Worm (Caenorhabditis elegans) whole organism, mixed stage, embryonic: ENCODE results near the gene lido-11.

Source experiments
- M03D4.4 ChIP-seq: sonication (generic microtip); optimal IDR thresholded peaks from 2 replicates; lab custom pipeline; 2017; ENCODE audit warnings: mild to moderate bottlenecking, missing genetic modification characterization, missing compliant biosample characterization
- bed-3 ChIP-seq: fragments of 200-800 bp; sonication (Bioruptor generic); optimal IDR thresholded peaks from 3 replicates; lab custom pipeline; 2018; ENCODE audit warnings: mild to moderate bottlenecking, missing genetic modification characterization, moderate library complexity, missing compliant biosample characterization
- blmp-1 ChIP-seq: fragments of 150-350 bp; optimal IDR thresholded peaks from 2 replicates; lab custom pipeline; 2014; ENCODE audit warnings: missing biosample characterization, missing genetic modification characterization
- ceh-39 ChIP-seq: fragments of 150-350 bp; optimal IDR thresholded peaks from 2 replicates; lab custom pipeline; 2014; ENCODE audit warnings: missing biosample characterization, missing genetic modification characterization
- ceh-43 ChIP-seq: fragments of 200-800 bp; sonication (Bioruptor generic); optimal IDR thresholded peaks from 2 replicates; lab custom pipeline; 2018; ENCODE audit warnings: mild to moderate bottlenecking, missing genetic modification characterization, moderate library complexity, missing compliant biosample characterization
- ceh-83 ChIP-seq: fragments of 200-800 bp; sonication (Bioruptor generic); optimal IDR thresholded peaks from 2 replicates; lab custom pipeline; 2018; ENCODE audit warnings: mild to moderate bottlenecking, missing genetic modification characterization, missing compliant biosample characterization
- ces-1 ChIP-seq: fragments of 150-350 bp; optimal IDR thresholded peaks from 2 replicates; lab custom pipeline; 2014; ENCODE audit warnings: missing biosample characterization, missing genetic modification reagents, missing genetic modification characterization
- cnd-1 ChIP-seq: fragments of 200-800 bp; sonication (Bioruptor generic); optimal IDR thresholded peaks from 2 replicates; lab custom pipeline; 2018; ENCODE audit warnings: mild to moderate bottlenecking, missing genetic modification characterization, missing compliant biosample characterization
- elt-1 ChIP-seq: sonication (generic microtip); optimal IDR thresholded peaks from 2 replicates; lab custom pipeline; 2017; ENCODE audit warnings: missing genetic modification characterization, mild to moderate bottlenecking, missing compliant biosample characterization, antibody characterized with exemption, moderate library complexity, borderline replicate concordance; ENCODE audit not compliant: insufficient read depth
- elt-3 ChIP-seq: fragments of 150-350 bp; optimal IDR thresholded peaks from 2 replicates; lab custom pipeline; 2014; ENCODE audit warnings: missing biosample characterization, missing genetic modification characterization
- flh-1 ChIP-seq: fragments of 200-800 bp; sonication (Bioruptor generic); optimal IDR thresholded peaks from 2 replicates; lab custom pipeline; 2018; ENCODE audit warnings: mild to moderate bottlenecking, missing genetic modification characterization, moderate library complexity, missing compliant biosample characterization
- ham-2 ChIP-seq: fragments of 200-800 bp; sonication (Bioruptor generic); optimal IDR thresholded peaks from 2 replicates; lab custom pipeline; 2018; ENCODE audit warnings: mild to moderate bottlenecking, missing genetic modification characterization, missing compliant biosample characterization
- hlh-1 ChIP-seq: fragments of 150-350 bp; optimal IDR thresholded peaks from 2 replicates; lab custom pipeline; 2014; ENCODE audit warnings: missing biosample characterization, missing genetic modification reagents, missing genetic modification characterization
- lin-13 ChIP-seq: fragments of 150-350 bp; optimal IDR thresholded peaks from 2 replicates; lab custom pipeline; 2014; ENCODE audit warnings: missing biosample characterization, missing genetic modification characterization
- lin-32 ChIP-seq: fragments of 200-800 bp; sonication (Bioruptor generic); optimal IDR thresholded peaks from 2 replicates; lab custom pipeline; 2018; ENCODE audit warnings: mild to moderate bottlenecking, missing genetic modification characterization, missing compliant biosample characterization
- lsy-2 ChIP-seq: fragments of 150-350 bp; optimal IDR thresholded peaks from 2 replicates; lab custom pipeline; 2014; ENCODE audit warnings: missing biosample characterization, missing genetic modification characterization
- mab-5 ChIP-seq: fragments of 150-350 bp; optimal IDR thresholded peaks from 2 replicates; lab custom pipeline; 2014; ENCODE audit warnings: missing biosample characterization, missing genetic modification characterization
- mep-1 ChIP-seq: fragments of 150-350 bp; optimal IDR thresholded peaks from 2 replicates; lab custom pipeline; 2017; ENCODE audit warnings: missing biosample characterization, missing genetic modification reagents, missing genetic modification characterization, inconsistent platforms
- mls-2 ChIP-seq: sonication (generic microtip); optimal IDR thresholded peaks from 2 replicates; lab custom pipeline; 2016; ENCODE audit warnings: mild to moderate bottlenecking, missing genetic modification characterization, moderate library complexity, missing compliant biosample characterization
- nhr-12 ChIP-seq: fragments of 150-350 bp; optimal IDR thresholded peaks from 2 replicates; lab custom pipeline; 2014; ENCODE audit warnings: missing biosample characterization, missing genetic modification characterization
- nhr-2 ChIP-seq: fragments of 150-350 bp; optimal IDR thresholded peaks from 2 replicates; lab custom pipeline; 2014; ENCODE audit warnings: missing biosample characterization, missing genetic modification characterization
- nhr-237 ChIP-seq: fragments of 150-350 bp; optimal IDR thresholded peaks from 2 replicates; lab custom pipeline; 2014; ENCODE audit warnings: missing biosample characterization, missing genetic modification characterization
- nhr-28 ChIP-seq: fragments of 150-350 bp; optimal IDR thresholded peaks from 2 replicates; lab custom pipeline; 2014; ENCODE audit warnings: missing biosample characterization, missing genetic modification characterization
- nhr-76 ChIP-seq: sonication (generic microtip); optimal IDR thresholded peaks from 2 replicates; lab custom pipeline; 2017; ENCODE audit warnings: missing biosample characterization, missing genetic modification characterization
- pha-4 ChIP-seq: fragments of 150-350 bp; optimal IDR thresholded peaks from 2 replicates; lab custom pipeline; 2018; ENCODE audit warnings: missing biosample characterization, missing genetic modification reagents, missing genetic modification characterization
- sem-2 ChIP-seq: fragments of 200-800 bp; sonication (Bioruptor generic); optimal IDR thresholded peaks from 2 replicates; lab custom pipeline; 2018; ENCODE audit warnings: mild to moderate bottlenecking, missing genetic modification characterization, missing compliant biosample characterization
- snpc-4 ChIP-seq: fragments of 150-350 bp; optimal IDR thresholded peaks from 2 replicates; lab custom pipeline; 2014; ENCODE audit warnings: missing biosample characterization, missing genetic modification characterization
- sptf-1 ChIP-seq: sonication (generic microtip); optimal IDR thresholded peaks from 2 replicates; lab custom pipeline; 2017; ENCODE audit warnings: mild to moderate bottlenecking, missing genetic modification characterization, moderate library complexity, missing compliant biosample characterization
- tbx-8 ChIP-seq: fragments of 200-800 bp; sonication (Bioruptor generic); optimal IDR thresholded peaks from 2 replicates; lab custom pipeline; 2018; ENCODE audit warnings: mild to moderate bottlenecking, missing genetic modification characterization, moderate library complexity, missing compliant biosample characterization
- unc-120 ChIP-seq: sonication (generic microtip); optimal IDR thresholded peaks from 2 replicates; lab custom pipeline; 2017; ENCODE audit warnings: missing genetic modification characterization, missing compliant biosample characterization; ENCODE audit not compliant: poor library complexity, severe bottlenecking
- unc-39 ChIP-seq: fragments of 150-350 bp; optimal IDR thresholded peaks from 2 replicates; lab custom pipeline; 2014; ENCODE audit warnings: missing biosample characterization, missing genetic modification characterization
- zip-8 ChIP-seq: fragments of 150-350 bp; optimal IDR thresholded peaks from 2 replicates; lab custom pipeline; 2014; ENCODE audit warnings: missing biosample characterization, missing genetic modification characterization
- ztf-11 ChIP-seq: fragments of 150-350 bp; optimal IDR thresholded peaks from 2 replicates; lab custom pipeline; 2014; ENCODE audit warnings: missing biosample characterization, missing genetic modification characterization

The lido-11 gene

DNA sequence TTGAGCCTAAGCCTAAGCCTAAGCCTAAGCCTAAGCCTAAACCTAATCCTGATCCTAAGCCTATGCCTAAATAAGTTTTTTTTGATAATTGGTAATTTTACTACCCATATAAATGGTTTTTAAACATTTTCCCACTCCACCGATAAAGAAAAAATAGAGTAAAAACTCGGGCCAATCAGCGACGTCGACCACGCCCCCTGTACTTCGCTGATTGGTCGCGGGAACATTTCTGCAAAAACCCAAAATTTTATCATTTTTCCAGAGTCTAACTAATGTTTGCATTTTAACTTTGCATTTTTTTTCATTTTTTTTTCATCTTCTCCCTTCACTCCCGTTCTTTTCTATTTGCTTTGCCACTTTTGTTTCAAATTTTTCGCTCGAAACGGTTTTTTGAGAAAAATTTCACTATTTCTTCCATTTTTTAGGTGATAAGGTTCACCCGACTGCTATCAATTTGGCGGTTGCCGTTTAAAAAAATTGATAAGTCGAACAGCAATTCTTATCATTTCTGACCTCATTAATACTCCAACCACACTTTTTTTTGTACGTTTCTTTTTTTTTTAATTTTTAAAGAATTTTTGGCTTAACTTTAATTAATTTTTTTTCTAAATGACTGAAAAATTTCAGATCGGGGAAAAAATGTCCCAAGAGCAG lies 10.6 kb downstream of the lido-11 start, which contains the start of gene C41H7.2:
Gene C41H7.2, plus strand, starts transcription at position 622 of the 654 bp plus-strand sequence.
- TF ChIP-seq bed-3: no peak
- TF ChIP-seq nhr-237 (tag; lab: Kevin White, UChicago): no peak
- TF ChIP-seq tbx-8 (GFP tag; lab: Kevin White, UChicago): no peak
- TF ChIP-seq ceh-83 (GFP tag; lab: Kevin White, UChicago): no peak
- no peak for TF ChIP-seq sem-2 (GFP tag; lab: Kevin White, UChicago)
- TF ChIP-seq zip-8 (tag; lab: Kevin White, UChicago): no peak
- TF ChIP-seq flh-1 (GFP tag; lab: Kevin White, UChicago): no peak
- no peak for TF ChIP-seq ceh-43 (GFP tag; lab: Kevin White, UChicago)
- no peak for TF ChIP-seq nhr-2 (tag; lab: Kevin White, UChicago)
- TF ChIP-seq cnd-1 (tag; lab: Kevin White, UChicago): no peak
- TF ChIP-seq nhr-76 (tag; lab: Kevin White, UChicago): no peak
- no peak for TF ChIP-seq elt-1 (tag; lab: Kevin White, UChicago)
- no peak for TF ChIP-seq unc-120 (tag; lab: Kevin White, UChicago)
- no peak for TF ChIP-seq M03D4.4
- TF ChIP-seq mab-5 (tag; lab: Kevin White, UChicago): no peak
- TF ChIP-seq mls-2 (tag; lab: Kevin White, UChicago): no peak
- TF ChIP-seq sptf-1 (tag; lab: Kevin White, UChicago): no peak
- no peak for TF ChIP-seq unc-39 (tag; lab: Kevin White, UChicago)
- TF ChIP-seq nhr-28 (tag; lab: Kevin White, UChicago): no peak

DNA sequence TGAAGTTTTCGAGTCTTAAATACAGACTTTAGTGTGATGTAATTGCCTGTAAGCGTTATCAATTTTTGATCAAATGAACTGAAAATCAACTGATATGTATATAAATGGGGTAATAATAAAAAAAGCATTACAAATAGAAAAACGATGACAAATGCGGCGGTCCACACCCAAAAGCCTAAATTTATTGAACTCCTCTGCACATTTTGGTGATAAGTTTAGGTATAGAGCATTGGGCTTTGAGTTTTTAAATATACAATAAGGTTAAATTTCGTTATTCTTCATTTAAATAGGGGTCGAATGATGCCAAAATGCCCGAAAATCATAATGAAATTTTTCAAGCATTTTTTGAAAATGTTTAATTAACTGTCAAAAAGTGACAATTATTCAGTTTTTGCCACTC lies 16.0 kb downstream of the lido-11 start, which contains the start of gene clec-3:
Gene clec-3, minus strand, starts transcription at position 101 of the 400 bp plus-strand sequence.
- TF ChIP-seq nhr-2 (tag; lab: Kevin White, UChicago): no peak
- TF ChIP-seq tbx-8 (GFP tag; lab: Kevin White, UChicago): no peak
- TF ChIP-seq sem-2 (GFP tag; lab: Kevin White, UChicago): no peak
- no peak for TF ChIP-seq flh-1 (GFP tag; lab: Kevin White, UChicago)
- no peak for TF ChIP-seq nhr-28 (tag; lab: Kevin White, UChicago)
- no peak for TF ChIP-seq unc-120 (tag; lab: Kevin White, UChicago)
- TF ChIP-seq nhr-237 (tag; lab: Kevin White, UChicago): no peak
- no peak for TF ChIP-seq snpc-4
- TF ChIP-seq bed-3: no peak
- TF ChIP-seq lsy-2 (tag; lab: Kevin White, UChicago): no peak
- no peak for TF ChIP-seq ham-2
- no peak for TF ChIP-seq hlh-1 (tag; lab: Kevin White, UChicago)
- no peak for TF ChIP-seq lin-32 (GFP tag; lab: Kevin White, UChicago)
- TF ChIP-seq ces-1: no peak
- TF ChIP-seq pha-4 (tag; lab: Kevin White, UChicago): no peak
- TF ChIP-seq mep-1: no peak
- TF ChIP-seq blmp-1 (tag; lab: Kevin White, UChicago): no peak

DNA sequence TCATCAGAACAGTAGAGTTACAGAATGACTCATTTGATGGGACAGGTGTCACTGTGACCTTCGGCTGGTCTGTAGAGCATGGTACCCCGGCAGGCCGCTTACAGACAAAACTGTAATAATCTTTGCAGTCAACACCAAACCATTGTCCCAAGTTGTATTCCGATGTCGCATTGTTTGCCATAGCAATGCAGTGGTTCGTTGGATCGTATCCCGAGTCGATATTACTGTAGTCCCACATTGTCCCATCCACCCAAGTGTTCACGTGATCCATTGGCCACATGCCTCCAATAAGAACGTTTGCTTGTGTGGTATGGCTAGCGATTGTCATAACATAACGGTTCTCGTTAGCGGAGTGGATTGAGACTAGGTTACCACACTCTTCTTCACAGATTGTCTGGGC lies 17.1 kb downstream of the lido-11 start:
- TF ChIP-seq zip-8 (tag; lab: Kevin White, UChicago): no peak
- TF ChIP-seq hlh-1 (tag; lab: Kevin White, UChicago): no peak
- no peak for TF ChIP-seq unc-39 (tag; lab: Kevin White, UChicago)
- TF ChIP-seq flh-1 (GFP tag; lab: Kevin White, UChicago): no peak

DNA sequence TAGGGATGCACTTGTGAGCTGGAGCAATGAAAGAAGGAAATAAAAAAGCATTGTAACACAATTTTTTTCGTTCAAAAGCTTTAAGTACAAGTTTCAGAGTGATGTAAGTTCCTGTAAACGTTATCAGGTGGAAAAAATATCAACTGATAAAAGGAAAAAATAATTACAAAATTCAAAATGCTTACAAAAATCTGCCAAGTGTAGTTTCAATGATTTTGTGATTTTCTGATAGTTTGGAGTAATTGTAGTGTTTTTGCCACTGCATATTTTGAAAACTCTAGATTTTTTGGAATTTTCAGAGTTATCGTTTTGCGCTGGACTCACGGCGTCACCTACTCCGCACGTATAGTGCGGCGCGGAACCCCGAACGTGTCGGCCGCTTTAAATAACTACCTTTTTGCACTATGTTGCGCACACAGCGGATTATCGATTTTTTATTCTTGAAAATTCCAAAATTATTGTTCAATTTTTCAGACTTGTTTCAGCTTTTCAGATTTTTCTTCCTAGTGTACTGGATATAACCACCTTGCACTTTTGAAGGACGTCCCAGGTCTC lies 19.7 kb downstream of the lido-11 start, which contains the start of gene clec-2:
Gene clec-2, minus strand, starts transcription at position 51 of the 555 bp plus-strand sequence.
- TF ChIP-seq ceh-43 (GFP tag; lab: Kevin White, UChicago): no peak
- TF ChIP-seq mep-1: no peak
- no peak for TF ChIP-seq sem-2 (GFP tag; lab: Kevin White, UChicago)

DNA sequence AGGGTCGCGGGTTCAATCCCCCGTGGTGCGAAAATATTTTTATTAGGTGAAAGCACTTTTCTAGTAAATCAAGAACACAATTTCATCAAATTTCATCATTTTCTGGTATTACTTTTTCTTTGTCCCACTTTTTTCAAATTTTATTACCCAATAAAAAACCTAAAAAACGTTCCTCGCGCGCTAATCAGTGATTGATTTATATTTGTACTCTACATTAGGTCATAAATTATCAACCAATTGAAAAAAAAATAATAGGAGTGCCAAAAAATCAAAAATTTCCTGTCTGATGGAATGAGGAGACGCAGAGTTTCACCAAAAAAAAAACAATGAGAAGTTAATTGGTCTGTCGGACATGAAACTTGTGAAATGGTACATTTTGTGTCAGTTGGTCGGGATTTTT lies 20.9 kb downstream of the lido-11 start:
- no peak for TF ChIP-seq ham-2
- TF ChIP-seq nhr-2 (tag; lab: Kevin White, UChicago): no peak
- TF ChIP-seq ceh-83 (GFP tag; lab: Kevin White, UChicago): no peak
- no peak for TF ChIP-seq ztf-11
- TF ChIP-seq nhr-12 (tag; lab: Kevin White, UChicago): no peak
- TF ChIP-seq nhr-237 (tag; lab: Kevin White, UChicago): no peak
- TF ChIP-seq snpc-4: no peak
- TF ChIP-seq ceh-39 (tag; lab: Kevin White, UChicago): no peak
- no peak for TF ChIP-seq hlh-1 (tag; lab: Kevin White, UChicago)
- TF ChIP-seq ces-1: no peak
- no peak for TF ChIP-seq lin-13 (tag; lab: Kevin White, UChicago)
- TF ChIP-seq lin-32 (GFP tag; lab: Kevin White, UChicago): no peak
- no peak for TF ChIP-seq zip-8 (tag; lab: Kevin White, UChicago)
- TF ChIP-seq flh-1 (GFP tag; lab: Kevin White, UChicago): no peak
- no peak for TF ChIP-seq M03D4.4
- TF ChIP-seq blmp-1 (tag; lab: Kevin White, UChicago): no peak
- TF ChIP-seq pha-4 (tag; lab: Kevin White, UChicago): no peak
- no peak for TF ChIP-seq cnd-1 (tag; lab: Kevin White, UChicago)
- TF ChIP-seq lsy-2 (tag; lab: Kevin White, UChicago): no peak
- no peak for TF ChIP-seq elt-3 (tag; lab: Kevin White, UChicago)
- TF ChIP-seq, all 35 proteins: peak for 0
